Worm (Caenorhabditis elegans): ENCODE measurements around the gene tra-4.
"Not testable (repeated sequence)": the region's sequence is repeated elsewhere in the genome, so short reads cannot be mapped to it uniquely, and the experiment has no call there.

The tra-4 gene

DNA sequence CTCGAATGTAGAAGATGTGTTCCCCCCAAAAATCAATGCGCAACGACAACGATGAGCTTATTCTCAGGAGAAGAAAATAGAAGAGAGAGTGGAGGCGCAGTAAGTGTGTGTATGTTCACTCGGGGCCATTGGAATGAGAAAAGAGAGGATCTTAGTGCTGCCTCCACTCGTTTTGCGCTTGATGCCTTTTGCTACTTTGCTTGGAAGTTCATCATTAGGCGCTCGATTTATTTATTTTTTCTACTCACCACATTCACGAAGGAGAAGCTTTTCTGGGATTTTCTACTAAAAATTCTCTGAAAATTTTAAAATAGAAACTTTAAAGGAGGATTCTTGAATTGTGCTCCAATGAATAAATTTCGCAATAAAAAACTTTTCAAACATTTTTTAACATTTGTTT lies 40.9 kb upstream of the tra-4 start, which contains the start of gene F52B10.3:
Gene F52B10.3, minus strand, starts transcription at position 101 of the 400 bp plus-strand sequence.
- TF ChIP-seq aly-2 (tag; optimal IDR thresholded peaks at IDR 0.05): no peak
- peak; percentile 33 for TF ChIP-seq hmg-11 (tag; optimal IDR thresholded peaks at IDR 0.05)
- no peak for TF ChIP-seq lsy-12 (tag; optimal IDR thresholded peaks at IDR 0.05)
- TF ChIP-seq egl-27 (tag; optimal IDR thresholded peaks at IDR 0.05): no peak

DNA sequence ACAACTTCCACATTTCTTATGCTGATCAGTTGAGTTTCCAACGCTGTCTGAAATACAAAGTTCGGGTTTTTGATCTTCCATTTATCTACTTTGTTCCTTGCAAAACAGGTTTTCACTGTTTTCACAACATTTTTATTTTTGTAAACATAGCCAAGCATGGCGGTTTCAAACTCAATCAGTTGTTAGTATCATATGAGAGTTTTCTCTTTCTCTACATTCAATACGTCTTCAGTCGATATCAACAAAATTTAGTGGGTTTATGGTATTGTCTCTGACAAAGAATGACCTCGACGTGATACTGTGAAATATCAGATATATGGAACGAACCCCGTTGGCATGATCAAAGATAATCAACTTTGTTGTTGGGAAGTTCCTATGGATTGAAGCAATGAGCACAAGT lies 38.2 kb upstream of the tra-4 start:
- TF ChIP-seq nhr-77 (tag; optimal IDR thresholded peaks at IDR 0.05) (no peak), nhr-25 (tag; optimal IDR thresholded peaks at IDR 0.05) (peak; percentile 15)

DNA sequence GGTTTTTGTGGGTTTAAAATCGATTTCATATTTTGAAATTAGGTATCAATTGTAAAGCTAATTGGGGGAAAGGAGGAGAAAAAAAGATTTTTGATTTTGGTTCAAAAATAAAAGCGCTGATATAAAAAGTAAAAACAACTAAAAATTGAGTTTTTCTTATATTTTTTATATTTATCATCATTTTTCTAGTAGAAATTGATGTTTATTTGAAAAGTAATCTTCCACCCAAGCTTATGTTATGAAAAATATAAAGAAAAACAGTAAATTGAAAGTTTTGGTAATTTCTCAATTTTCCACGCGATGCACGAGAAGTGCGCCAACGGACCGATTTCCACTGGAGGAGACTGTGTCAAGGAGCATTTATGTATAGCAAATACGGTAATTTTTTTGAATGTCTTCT lies 36.9 kb upstream of the tra-4 start, which contains the start of gene B0410.1:
Gene B0410.1, plus strand, starts transcription at position 301 of the 400 bp plus-strand sequence.
- not testable (repeated sequence) for TF ChIP-seq elt-1, lin-39, ceh-28 (tag; optimal IDR thresholded peaks at IDR 0.05)

DNA sequence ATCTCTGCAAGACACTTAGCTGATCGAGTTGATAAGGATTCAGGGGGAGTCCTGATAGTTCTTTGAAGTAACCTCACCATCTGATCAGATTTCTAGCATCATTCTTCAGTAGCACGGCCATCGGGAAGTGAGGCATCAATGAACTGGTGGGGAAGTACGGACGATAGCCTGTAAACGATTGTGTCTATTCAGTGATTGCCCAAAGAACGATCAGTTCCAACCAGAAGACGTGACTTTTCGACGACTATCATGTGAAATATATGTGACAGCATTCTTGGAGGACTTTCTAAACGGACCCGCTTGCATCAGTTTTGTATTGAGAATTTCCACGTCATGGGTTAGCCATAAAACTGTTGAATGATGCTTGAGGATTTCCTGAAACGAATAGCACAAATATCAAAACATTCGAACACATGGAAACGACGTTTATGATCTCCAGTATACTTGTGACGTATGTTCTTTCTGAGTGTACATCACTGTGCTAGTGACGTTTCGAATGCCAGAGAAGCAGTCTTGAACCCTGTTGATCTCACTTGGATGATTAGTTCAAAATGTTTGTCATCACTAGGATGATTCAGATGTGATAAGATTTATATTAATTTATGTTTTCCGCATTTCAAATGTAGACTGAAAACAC lies 35.7 kb upstream of the tra-4 start:
- TF ChIP-seq nhr-237 (tag; optimal IDR thresholded peaks at IDR 0.05) (no peak), elt-3 (tag; optimal IDR thresholded peaks at IDR 0.05) (no peak), snpc-4 (tag; optimal IDR thresholded peaks at IDR 0.05) (no peak), ztf-4 (tag; optimal IDR thresholded peaks at IDR 0.05) (no peak), lin-15B (tag; optimal IDR thresholded peaks at IDR 0.05) (no peak), ceh-82 (tag; optimal IDR thresholded peaks at IDR 0.05) (no peak), elt-1 (tag; optimal IDR thresholded peaks at IDR 0.05) (no peak), lin-39 (tag; optimal IDR thresholded peaks at IDR 0.05) (no peak), nhr-43 (tag; optimal IDR thresholded peaks at IDR 0.05; ENCODE audit: poor library complexity, severe bottlenecking) (peak; percentile 70), fkh-10 (GFP tag; optimal IDR thresholded peaks at IDR 0.05) (no peak), skn-1 (tag; optimal IDR thresholded peaks at IDR 0.05) (no peak), tbx-2 (tag; optimal IDR thresholded peaks at IDR 0.05) (peak; percentile 38), egl-5 (tag; optimal IDR thresholded peaks at IDR 0.05) (no peak), ztf-11 (tag; optimal IDR thresholded peaks at IDR 0.05) (no peak), nhr-23 (tag; optimal IDR thresholded peaks at IDR 0.05) (peak; percentile 81), ama-1 (optimal IDR thresholded peaks at IDR 0.05) (no peak)

DNA sequence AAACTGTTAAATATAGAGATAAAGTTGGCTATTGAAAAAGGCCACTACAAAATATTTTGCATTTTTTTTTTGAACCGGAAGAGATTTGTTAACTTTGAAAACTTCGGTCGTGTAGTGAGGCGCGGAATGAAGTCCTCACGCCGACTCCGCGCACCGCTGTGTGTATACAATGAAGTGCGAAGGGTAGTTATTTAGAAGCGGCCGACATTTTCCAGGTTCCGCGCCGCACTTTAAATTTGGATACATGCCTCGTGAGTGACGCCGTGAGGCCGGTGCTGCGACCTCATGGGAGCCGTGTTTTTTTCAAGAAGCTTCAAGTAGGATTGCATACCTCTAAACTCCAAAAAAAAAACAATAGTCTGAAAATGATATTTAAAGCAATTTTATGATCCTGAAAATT lies 34.5 kb upstream of the tra-4 start:
- peak; percentile 92 for TF ChIP-seq snpc-4 (tag; optimal IDR thresholded peaks at IDR 0.05)
- no peak for TF ChIP-seq nhr-77 (tag; optimal IDR thresholded peaks at IDR 0.05)

DNA sequence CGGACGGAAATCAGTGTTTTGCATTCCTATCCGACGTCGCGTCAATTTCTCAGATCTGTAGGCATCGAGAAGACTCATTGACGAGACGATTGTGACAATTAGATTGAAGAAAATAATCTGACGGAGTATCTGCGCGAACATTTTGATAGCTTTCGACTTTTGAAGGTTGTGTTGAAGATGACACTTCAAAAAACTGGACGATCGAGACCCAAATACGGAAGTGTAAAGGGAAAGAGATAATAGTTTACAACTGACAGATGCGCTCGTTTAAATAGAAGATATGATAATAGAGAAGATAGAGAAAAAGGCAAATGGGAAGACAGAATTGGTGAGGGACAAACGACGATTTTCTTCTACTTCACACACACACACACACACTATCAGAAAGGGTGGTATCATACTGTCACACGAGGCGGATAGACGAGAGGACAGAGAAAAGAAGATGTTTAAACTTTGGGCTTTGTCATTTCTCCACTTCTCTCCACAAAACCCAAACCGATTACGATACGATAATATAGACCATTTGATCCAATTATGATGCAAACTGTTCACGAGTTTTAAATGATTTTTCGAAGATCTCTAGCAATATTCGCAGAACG lies 33.8 kb upstream of the tra-4 start, which contains the start of gene B0410.3:
Gene B0410.3, minus strand, starts transcription at position 351 of the 599 bp plus-strand sequence.
- TF ChIP-seq nhr-12 (tag; optimal IDR thresholded peaks at IDR 0.05) (no peak), nfya-1 (tag; optimal IDR thresholded peaks at IDR 0.05; ENCODE audit: insufficient read depth) (peak; percentile 10), lin-39 (tag; optimal IDR thresholded peaks at IDR 0.05) (no peak), nhr-77 (tag; optimal IDR thresholded peaks at IDR 0.05) (no peak), ztf-11 (tag; optimal IDR thresholded peaks at IDR 0.05) (no peak), ztf-4 (tag; optimal IDR thresholded peaks at IDR 0.05) (no peak), elt-3 (tag; optimal IDR thresholded peaks at IDR 0.05) (peak; percentile 64 to 84 (median 74)), nhr-11 (tag; optimal IDR thresholded peaks at IDR 0.05) (no peak), elt-2 (tag; optimal IDR thresholded peaks at IDR 0.05) (no peak), daf-12 (tag; optimal IDR thresholded peaks at IDR 0.05) (no peak), zag-1 (tag; optimal IDR thresholded peaks at IDR 0.05) (no peak), lsy-12 (tag; optimal IDR thresholded peaks at IDR 0.05) (no peak), unc-62 (GFP tag; optimal IDR thresholded peaks at IDR 0.05) (peak; percentile 67), elt-1 (tag; optimal IDR thresholded peaks at IDR 0.05) (peak; percentile 76), nhr-25 (tag; optimal IDR thresholded peaks at IDR 0.05) (peak; percentile 89), lin-15B (tag; optimal IDR thresholded peaks at IDR 0.05) (no peak), eor-1 (tag; optimal IDR thresholded peaks at IDR 0.05) (no peak), nhr-43 (tag; optimal IDR thresholded peaks at IDR 0.05; ENCODE audit: poor library complexity, severe bottlenecking) (peak; percentile 96), nhr-237 (tag; optimal IDR thresholded peaks at IDR 0.05) (no peak), ama-1 (optimal IDR thresholded peaks at IDR 0.05) (peak; percentile 89), unc-39 (tag; optimal IDR thresholded peaks at IDR 0.05) (no peak), ceh-28 (tag; optimal IDR thresholded peaks at IDR 0.05) (peak; percentile 55), egl-5 (tag; optimal IDR thresholded peaks at IDR 0.05) (no peak), nhr-23 (tag; optimal IDR thresholded peaks at IDR 0.05) (peak; percentile 95), mdl-1 (tag; optimal IDR thresholded peaks at IDR 0.05) (peak; percentile 52), nhr-76 (tag; optimal IDR thresholded peaks at IDR 0.05) (peak; percentile 8), tbx-2 (tag; optimal IDR thresholded peaks at IDR 0.05) (peak; percentile 35), ceh-16 (tag; optimal IDR thresholded peaks at IDR 0.05) (no peak), mml-1 (tag; optimal IDR thresholded peaks at IDR 0.05) (no peak), fos-1 (tag; optimal IDR thresholded peaks at IDR 0.05) (peak; percentile 60), ZK546.5 (tag; optimal IDR thresholded peaks at IDR 0.05) (no peak)
